Worm (Caenorhabditis elegans) whole organism, early embryonic: ENCODE measurements around the gene C46A5.6.

Experiments used
- B0310.2 ChIP-seq: sonication (generic microtip); optimal IDR thresholded peaks from 2 replicates; lab custom pipeline; 2016; ENCODE audit warnings: mild to moderate bottlenecking, missing genetic modification characterization, missing compliant biosample characterization
- aly-1 ChIP-seq: sonication (generic microtip); optimal IDR thresholded peaks from 2 replicates; lab custom pipeline; 2016; ENCODE audit warnings: missing genetic modification characterization, missing compliant biosample characterization
- ama-1 ChIP-seq: fragments of 150-350 bp; optimal IDR thresholded peaks from 2 replicates; lab custom pipeline; 2014
- ceh-36 ChIP-seq: sonication (generic microtip); optimal IDR thresholded peaks from 2 replicates; lab custom pipeline; 2016; ENCODE audit warnings: missing genetic modification characterization, inconsistent platforms, missing compliant biosample characterization
- ets-7 ChIP-seq: sonication (generic microtip); optimal IDR thresholded peaks from 2 replicates; lab custom pipeline; 2016; ENCODE audit warnings: missing genotype, missing genetic modification characterization, missing compliant biosample characterization
- flt-1 ChIP-seq: fragments of 200-800 bp; sonication (Bioruptor generic); IDR thresholded peaks from 2 replicates; pipeline ENCODE4 v1.3.6; 2022; ENCODE audit warnings: missing genetic modification characterization, missing compliant biosample characterization
- hmbx-1 ChIP-seq: sonication (generic microtip); optimal IDR thresholded peaks from 2 replicates; lab custom pipeline; 2016; ENCODE audit warnings: mild to moderate bottlenecking, missing genetic modification characterization, missing compliant biosample characterization
- hmg-4 ChIP-seq: fragments of 200-800 bp; sonication (Bioruptor generic); optimal IDR thresholded peaks from 2 replicates; lab custom pipeline; 2018; ENCODE audit warnings: mild to moderate bottlenecking, missing genetic modification characterization, missing compliant biosample characterization
- hnd-1 ChIP-seq: sonication (generic microtip); optimal IDR thresholded peaks from 2 replicates; lab custom pipeline; 2016; ENCODE audit warnings: missing genetic modification characterization, missing compliant biosample characterization
- pes-1 ChIP-seq: fragments of 200-800 bp; sonication (Bioruptor generic); IDR thresholded peaks from 2 replicates; pipeline ENCODE4 v1.3.6; 2022; ENCODE audit warnings: missing genetic modification reagents, missing genetic modification characterization, missing compliant biosample characterization
- sea-1 ChIP-seq: fragments of 200-800 bp; sonication (Bioruptor generic); conservative IDR thresholded peaks from 2 replicates; pipeline ENCODE4 v1.3.6; 2022; ENCODE audit warnings: missing genetic modification characterization, missing compliant biosample characterization
- tra-4 ChIP-seq: sonication (generic microtip); optimal IDR thresholded peaks from 2 replicates; lab custom pipeline; 2017; ENCODE audit warnings: missing genetic modification characterization, missing compliant biosample characterization

ce11 chrIV:7783801-7784411 lies 20.3 kb upstream of the C46A5.6 start, which contains the start of gene tag-321:
- no peak for TF ChIP-seq ama-1
- TF ChIP-seq aly-1 (tag; lab: Kevin White, UChicago) = no peak
- no peak for TF ChIP-seq hnd-1 (tag; lab: Kevin White, UChicago)
- TF ChIP-seq flt-1 (GFP tag; lab: Robert Waterston, UW) = no peak
- TF ChIP-seq tra-4 (tag; lab: Kevin White, UChicago) = no peak
- TF ChIP-seq ceh-36 (tag; lab: Kevin White, UChicago) = no peak
- no peak for TF ChIP-seq B0310.2 (tag; lab: Kevin White, UChicago)
- no peak for TF ChIP-seq hmbx-1 (tag; lab: Kevin White, UChicago)
- TF ChIP-seq ets-7 (tag; lab: Kevin White, UChicago) = no peak
- TF ChIP-seq hmg-4 (GFP tag; lab: Kevin White, UChicago) = no peak
- TF ChIP-seq pes-1 (GFP tag; lab: Robert Waterston, UW) = no peak
- TF ChIP-seq sea-1 (GFP tag; lab: Robert Waterston, UW) = no peak
